Fruit fly (Drosophila melanogaster) whole organism, embryonic: ENCODE data around the gene Ugt35D1.

Experiments used
- CG12071 ChIP-seq: fragments of 200-800 bp; sonication (Bioruptor generic); optimal IDR thresholded peaks from 3 replicates; lab custom pipeline; 2018; ENCODE audit warnings: missing biosample characterization, mild to moderate bottlenecking, missing genetic modification characterization
- CG12391 ChIP-seq: fragments of 200-800 bp; sonication (Bioruptor generic); optimal IDR thresholded peaks from 3 replicates; lab custom pipeline; 2018; ENCODE audit warnings: missing biosample characterization, mild to moderate bottlenecking, missing genetic modification characterization, moderate library complexity
- CG14014 ChIP-seq: fragments of 200-800 bp; sonication (Bioruptor generic); IDR thresholded peaks from 2 replicates; pipeline ENCODE4 v1.3.6; 2022; ENCODE audit warnings: missing biosample characterization, missing genetic modification characterization
- CG14667 ChIP-seq: fragments of 200-800 bp; sonication (Bioruptor generic); IDR thresholded peaks from 2 replicates; pipeline ENCODE4 v1.3.6; 2022; ENCODE audit warnings: missing biosample characterization, missing genetic modification characterization
- CG14965 ChIP-seq: fragments of 200-800 bp; sonication (Bioruptor generic); optimal IDR thresholded peaks from 2 replicates; lab custom pipeline; 2016; ENCODE audit warnings: missing biosample characterization, missing genetic modification characterization, borderline replicate concordance
- CG15601 ChIP-seq: fragments of 200-800 bp; sonication (Bioruptor generic); optimal IDR thresholded peaks from 3 replicates; lab custom pipeline; 2019; ENCODE audit warnings: missing biosample characterization, mild to moderate bottlenecking, missing genetic modification characterization, moderate library complexity
- CG17186 ChIP-seq: fragments of 200-800 bp; sonication (Bioruptor generic); optimal IDR thresholded peaks from 3 replicates; lab custom pipeline; 2017; ENCODE audit warnings: missing biosample characterization, missing genetic modification reagents, missing genetic modification characterization
- CG17568 ChIP-seq: fragments of 200-800 bp; sonication (Bioruptor generic); optimal IDR thresholded peaks from 2 replicates; lab custom pipeline; 2018; ENCODE audit warnings: missing biosample characterization, mild to moderate bottlenecking, missing genetic modification characterization, moderate library complexity
- CG18476 ChIP-seq: fragments of 200-800 bp; sonication (Bioruptor generic); optimal IDR thresholded peaks from 2 replicates; lab custom pipeline; 2016; ENCODE audit warnings: missing biosample characterization, mild to moderate bottlenecking, missing genetic modification characterization
- CG2116 ChIP-seq: fragments of 200-800 bp; sonication (Bioruptor generic); optimal IDR thresholded peaks from 3 replicates; lab custom pipeline; 2018; ENCODE audit warnings: missing biosample characterization, mild to moderate bottlenecking, missing genetic modification characterization
- CG30020 ChIP-seq: fragments of 200-800 bp; optimal IDR thresholded peaks from 2 replicates; lab custom pipeline; 2019; ENCODE audit warnings: missing biosample characterization, mild to moderate bottlenecking, missing genetic modification characterization, moderate library complexity
- CG3726 ChIP-seq: fragments of 200-800 bp; sonication (Bioruptor generic); IDR thresholded peaks from 3 replicates; pipeline ENCODE4, ENCODE4 v1.3.6; 2022; ENCODE audit warnings: missing biosample characterization, missing genetic modification characterization
- CG4854 ChIP-seq: fragments of 200-800 bp; sonication (Bioruptor generic); optimal IDR thresholded peaks from 2 replicates; lab custom pipeline; 2016; ENCODE audit warnings: missing biosample characterization, missing genetic modification characterization, inconsistent platforms
- CG5245 ChIP-seq: fragments of 200-800 bp; sonication (Bioruptor generic); optimal IDR thresholded peaks from 3 replicates; lab custom pipeline; 2016; ENCODE audit warnings: missing biosample characterization, missing genetic modification characterization
- D ChIP-seq, 2 experiments: fragments of 200-800 bp in 1 of 2; fragments of >200 bp in 1 of 2; sonication (Bioruptor generic) in 1 of 2; optimal IDR thresholded peaks; 2 replicates in 1 of 2; 3 replicates in 1 of 2; lab custom pipeline; 2017; ENCODE audit warnings: mild to moderate bottlenecking in 1 of 2, missing biosample characterization in 1 of 2, missing genetic modification characterization in 1 of 2, missing genetic modification reagents in 1 of 2
- Deaf1 ChIP-seq: fragments of 200-800 bp; optimal IDR thresholded peaks from 3 replicates; lab custom pipeline; 2019; ENCODE audit warnings: missing biosample characterization, mild to moderate bottlenecking, missing genetic modification characterization, moderate library complexity
- Hmr ChIP-seq: fragments of 200-800 bp; sonication (Bioruptor generic); optimal IDR thresholded peaks from 3 replicates; lab custom pipeline; 2017; ENCODE audit warnings: mild to moderate bottlenecking, missing biosample characterization, missing genetic modification reagents, missing genetic modification characterization
- Hsf ChIP-seq: fragments of 200-800 bp; sonication (Bioruptor generic); optimal IDR thresholded peaks from 3 replicates; lab custom pipeline; 2016; ENCODE audit warnings: missing biosample characterization, missing genetic modification characterization
- Lim3 ChIP-seq: fragments of 200-800 bp; sonication (Bioruptor generic); IDR thresholded peaks from 2 replicates; pipeline ENCODE4 v1.3.6; 2022; ENCODE audit warnings: missing biosample characterization, missing genetic modification characterization
- Mrtf ChIP-seq: fragments of 200-800 bp; sonication (Bioruptor generic); IDR thresholded peaks from 3 replicates; pipeline ENCODE4 v1.3.6; 2022; ENCODE audit warnings: missing biosample characterization, missing genetic modification characterization
- NK7.1 ChIP-seq: fragments of 200-800 bp; sonication (Bioruptor generic); optimal IDR thresholded peaks from 3 replicates; lab custom pipeline; 2016; ENCODE audit warnings: missing biosample characterization, missing genetic modification characterization
- Pdp1 ChIP-seq, 2 experiments: fragments of 200-800 bp; sonication (Bioruptor generic); optimal IDR thresholded peaks; 3 replicates each; lab custom pipeline; 2016; ENCODE audit warnings: missing biosample characterization in 2 of 2, missing genetic modification characterization in 2 of 2, mild to moderate bottlenecking in 1 of 2, moderate library complexity in 1 of 2
- Sry-δ ChIP-seq: fragments of 200-800 bp; sonication (Bioruptor generic); optimal IDR thresholded peaks from 2 replicates; lab custom pipeline; 2016; ENCODE audit warnings: missing biosample characterization, missing genetic modification characterization
- Stat92E ChIP-seq, 3 experiments: fragments of >200 bp in 2 of 3; fragments of 200-800 bp in 1 of 3; sonication (Bioruptor generic) in 1 of 3; optimal IDR thresholded peaks; 2 replicates each; lab custom pipeline; 2017 to 2019; ENCODE audit warnings: missing biosample characterization in 3 of 3, missing genetic modification characterization in 3 of 3, mild to moderate bottlenecking in 1 of 3, moderate library complexity in 1 of 3
- Trl ChIP-seq, 3 experiments: fragments of >200 bp in 2 of 3; fragments of 200-800 bp in 1 of 3; sonication (Bioruptor generic) in 1 of 3; optimal IDR thresholded peaks; 2 replicates in 1 of 3; 3 replicates in 2 of 3; lab custom pipeline; 2016 to 2017; ENCODE audit warnings: missing biosample characterization in 1 of 3, missing genetic modification characterization in 1 of 3
- al ChIP-seq: fragments of 200-800 bp; sonication (Bioruptor generic); IDR thresholded peaks from 2 replicates; pipeline ENCODE4 v1.3.6; 2022; ENCODE audit warnings: missing biosample characterization, missing genetic modification characterization
- bab2 ChIP-seq: fragments of 200-800 bp; sonication (Bioruptor generic); optimal IDR thresholded peaks from 2 replicates; lab custom pipeline; 2016; ENCODE audit warnings: missing biosample characterization, missing genetic modification characterization
- chn ChIP-seq: fragments of 200-800 bp; sonication (Bioruptor generic); optimal IDR thresholded peaks from 2 replicates; lab custom pipeline; 2016; ENCODE audit warnings: missing biosample characterization, missing genetic modification characterization
- ewg ChIP-seq: fragments of 200-800 bp; sonication (Bioruptor generic); optimal IDR thresholded peaks from 3 replicates; lab custom pipeline; 2017; ENCODE audit warnings: mild to moderate bottlenecking, missing biosample characterization, missing genetic modification reagents, missing genetic modification characterization
- gt ChIP-seq: fragments of 200-800 bp; sonication (Bioruptor generic); IDR thresholded peaks from 2 replicates; pipeline ENCODE4 v1.3.6; 2022; ENCODE audit warnings: missing biosample characterization, missing genetic modification characterization
- h ChIP-seq: fragments of >200 bp; optimal IDR thresholded peaks from 2 replicates; lab custom pipeline; 2017
- jigr1 ChIP-seq: fragments of 200-800 bp; sonication (Bioruptor generic); IDR thresholded peaks from 3 replicates; pipeline ENCODE4 v1.3.6; 2022; ENCODE audit warnings: missing biosample characterization, missing genetic modification characterization
- kay ChIP-seq: fragments of 200-800 bp; sonication (Bioruptor generic); optimal IDR thresholded peaks from 2 replicates; lab custom pipeline; 2016; ENCODE audit warnings: missing biosample characterization, missing genetic modification characterization
- klu ChIP-seq: fragments of 200-800 bp; sonication (Bioruptor generic); IDR thresholded peaks from 2 replicates; pipeline ENCODE4 v1.3.6; 2022; ENCODE audit warnings: missing biosample characterization, missing genetic modification characterization
- mam ChIP-seq: fragments of 200-800 bp; sonication (Bioruptor generic); optimal IDR thresholded peaks from 3 replicates; lab custom pipeline; 2016; ENCODE audit warnings: missing biosample characterization, missing genetic modification characterization
- org-1 ChIP-seq: fragments of 200-800 bp; sonication (Bioruptor generic); optimal IDR thresholded peaks from 2 replicates; lab custom pipeline; 2017; ENCODE audit warnings: missing biosample characterization, missing genetic modification characterization
- otp ChIP-seq: fragments of 200-800 bp; sonication (Bioruptor generic); IDR thresholded peaks from 3 replicates; pipeline ENCODE4, ENCODE4 v1.3.6; 2022; ENCODE audit warnings: missing biosample characterization, missing genetic modification characterization
- phol ChIP-seq: fragments of 200-800 bp; sonication (Bioruptor generic); optimal IDR thresholded peaks from 3 replicates; lab custom pipeline; 2018; ENCODE audit warnings: missing biosample characterization, mild to moderate bottlenecking, missing genetic modification characterization, moderate library complexity
- pita ChIP-seq: fragments of 200-800 bp; sonication (Bioruptor generic); optimal IDR thresholded peaks from 2 replicates; lab custom pipeline; 2017; ENCODE audit warnings: missing biosample characterization, mild to moderate bottlenecking, missing genetic modification characterization
- pzg ChIP-seq: fragments of 200-800 bp; sonication (Bioruptor generic); optimal IDR thresholded peaks from 3 replicates; lab custom pipeline; 2018; ENCODE audit warnings: missing biosample characterization, mild to moderate bottlenecking, missing genetic modification characterization, moderate library complexity
- shn ChIP-seq: fragments of 200-800 bp; sonication (Bioruptor generic); optimal IDR thresholded peaks from 3 replicates; lab custom pipeline; 2016; ENCODE audit warnings: missing biosample characterization, missing genetic modification characterization
- sim ChIP-seq: fragments of 200-800 bp; sonication (Bioruptor generic); IDR thresholded peaks from 2 replicates; pipeline ENCODE4 v1.3.6; 2022; ENCODE audit warnings: missing biosample characterization, missing genetic modification characterization
- slp2 ChIP-seq: fragments of 200-800 bp; sonication (Bioruptor generic); optimal IDR thresholded peaks from 2 replicates; lab custom pipeline; 2016; ENCODE audit warnings: missing biosample characterization, missing genetic modification characterization
- so ChIP-seq: fragments of 200-800 bp; sonication (Bioruptor generic); IDR thresholded peaks from 3 replicates; pipeline ENCODE4 v1.3.6; 2022; ENCODE audit warnings: missing biosample characterization, missing genetic modification characterization
- stc ChIP-seq: fragments of 200-800 bp; sonication (Bioruptor generic); IDR thresholded peaks from 2 replicates; pipeline ENCODE4 v1.3.6; 2022; ENCODE audit warnings: missing biosample characterization, missing genetic modification characterization
- tna ChIP-seq: fragments of 200-800 bp; sonication (Bioruptor generic); IDR thresholded peaks from 2 replicates; pipeline ENCODE4 v1.3.6; 2022; ENCODE audit warnings: missing biosample characterization, missing genetic modification characterization; ENCODE audit not compliant: partially characterized antibody
- trh ChIP-seq: fragments of 200-800 bp; sonication (Bioruptor generic); optimal IDR thresholded peaks from 2 replicates; lab custom pipeline; 2016; ENCODE audit warnings: missing biosample characterization, missing genetic modification characterization
- zen ChIP-seq: fragments of 200-800 bp; sonication (Bioruptor generic); optimal IDR thresholded peaks from 3 replicates; lab custom pipeline; 2018; ENCODE audit warnings: missing biosample characterization, mild to moderate bottlenecking, missing genetic modification characterization, moderate library complexity

Gene Ugt35D1

DNA sequence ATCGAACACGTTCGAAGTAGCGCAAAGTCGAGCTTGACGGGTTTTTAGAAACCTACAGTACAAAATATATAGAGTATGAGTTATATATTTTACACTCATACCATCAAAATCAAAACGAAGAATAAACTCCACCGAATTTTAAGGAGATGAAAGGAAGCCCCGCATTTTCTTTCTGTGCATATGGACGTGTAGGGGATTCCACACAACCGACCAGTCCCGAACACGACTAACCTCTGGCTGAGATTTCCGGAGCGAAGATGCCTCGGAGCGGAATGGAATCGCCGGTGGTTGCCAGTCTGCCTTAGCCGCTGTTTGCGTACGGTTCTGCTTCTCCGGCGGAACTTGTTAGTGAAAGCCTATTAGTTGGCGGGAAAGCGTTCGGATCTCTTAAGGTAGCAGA is 11.0 kb downstream of the Ugt35D1 start (continued):
- TF ChIP-seq klu (peak; percentile 95), CG14667 (GFP tag; lab: Robert Waterston, UW) (peak; percentile 97), h (lab: Kevin White, UChicago) (no peak), CG14014 (GFP tag; lab: Robert Waterston, UW) (peak; percentile 97), CG15601 (tag; lab: Kevin White, UChicago) (peak; percentile 94), CG4854 (GFP tag; lab: Kevin White, UChicago) (peak; percentile 95), CG5245 (GFP tag; lab: Kevin White, UChicago) (peak; percentile 92), CG18476 (peak; percentile 91), CG12391 (tag; lab: Kevin White, UChicago) (peak; percentile 97), CG17568 (GFP tag; lab: Kevin White, UChicago) (peak; percentile 91), zen (tag; lab: Kevin White, UChicago) (peak; percentile 91), sim (GFP tag; lab: Robert Waterston, UW) (peak; percentile 94), Pdp1 (GFP tag; optimal IDR thresholded peaks at IDR 0.05; lab: Kevin White, UChicago) (peak; percentile 95 to 98), CG2116 (peak; percentile 74), ewg (GFP tag; lab: Kevin White, UChicago) (peak; percentile 93), CG30020 (tag; lab: Kevin White, UChicago) (no peak), phol (tag; lab: Kevin White, UChicago) (peak; percentile 96), Hmr (GFP tag; lab: Kevin White, UChicago) (peak; percentile 98), Stat92E (GFP tag; optimal IDR thresholded peaks at IDR 0.05; lab: Kevin White, UChicago) (peak in 1 of 3 experiments; percentile 92), pita (no peak), gt (GFP tag; lab: Robert Waterston, UW) (peak; percentile 89), CG17186 (peak; percentile 81), otp (GFP tag; lab: Robert Waterston, UW) (peak; percentile 97), trh (GFP tag; lab: Kevin White, UChicago) (peak; percentile 93), al (GFP tag; lab: Robert Waterston, UW) (peak; percentile 98), pzg (peak; percentile 27), bab2 (GFP tag; lab: Kevin White, UChicago) (peak; percentile 97), kay (peak; percentile 97)
- TF ChIP-seq, all 482 proteins: peak for 434

- TF ChIP-seq Trl (optimal IDR thresholded peaks at IDR 0.05; lab: Kevin White, UChicago) = peak in 1 of 2 experiments; percentile 10
- TF ChIP-seq Trl (GFP tag; optimal IDR thresholded peaks at IDR 0.05; lab: Kevin White, UChicago) = no peak
- TF ChIP-seq CG3726 (GFP tag; lab: Robert Waterston, UW) = 0 out of 3 replicates have a peak, but pooled peaks have one; percentile 22
- TF ChIP-seq Deaf1 (tag; lab: Kevin White, UChicago) = peak; percentile 79
- TF ChIP-seq stc = no peak
- no peak for TF ChIP-seq NK7.1
These were observed 13.2 kb downstream of the Ugt35D1 start, which contains the start of gene CG1607 for dm6 chr3R:31381861-31382260. CG1607 (plus strand) TSS chr3R:31382109.

dm6 chr3R:31381216-31381688 is 13.9 kb downstream of the Ugt35D1 start:
- TF ChIP-seq shn (GFP tag; lab: Kevin White, UChicago) (peak; percentile 60), org-1 (GFP tag; lab: Kevin White, UChicago) (no peak), so (peak; percentile 35; the same call in 1 of the 3 replicates), stc (peak; percentile 55; the same call in 1 of the 2 replicates), otp (GFP tag; lab: Robert Waterston, UW) (peak; percentile 49; the same call in 1 of the 3 replicates), Hsf (GFP tag; lab: Kevin White, UChicago) (peak; percentile 16), tna (GFP tag; lab: Robert Waterston, UW) (no peak), slp2 (GFP tag; lab: Kevin White, UChicago) (peak; percentile 42), D (optimal IDR thresholded peaks at IDR 0.05; lab: Kevin White, UChicago) (no peak), D (GFP tag; optimal IDR thresholded peaks at IDR 0.05; lab: Kevin White, UChicago) (no peak), mam (GFP tag; lab: Kevin White, UChicago) (peak; percentile 62), CG14965 (no peak), Sry-δ (no peak), Lim3 (no peak), Mrtf (GFP tag; lab: Robert Waterston, UW) (no peak), CG12071 (no peak), chn (GFP tag; lab: Kevin White, UChicago) (peak; percentile 1), jigr1 (GFP tag; lab: Robert Waterston, UW) (no peak)
